Fruit fly (Drosophila melanogaster): ENCODE results near the gene CARPB.

The CARPB gene

DNA sequence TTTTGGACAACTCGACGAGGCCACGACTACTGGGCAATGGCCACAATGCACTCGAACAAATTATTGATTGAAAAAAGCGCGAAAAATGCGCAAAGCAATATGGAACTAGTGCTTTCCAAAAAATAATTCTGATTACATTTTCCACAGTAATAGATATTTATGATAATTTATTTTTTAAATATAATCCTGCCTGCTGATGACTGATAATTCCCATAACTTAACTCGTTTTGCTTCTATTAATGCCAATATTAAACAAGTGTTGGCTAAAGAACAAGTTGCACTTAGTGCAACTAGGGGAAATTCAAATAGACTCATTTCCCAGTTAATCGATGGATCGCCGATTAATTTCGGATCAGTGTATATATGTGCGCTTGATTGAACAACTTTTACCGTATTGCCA, 31.6 kb upstream of the CARPB start:
- TF ChIP-seq pan (optimal IDR thresholded peaks at IDR 0.05): no peak
- no peak for TF ChIP-seq CG32264 (GFP tag; optimal IDR thresholded peaks at IDR 0.05)
- no peak for TF ChIP-seq OdsH (GFP tag; optimal IDR thresholded peaks at IDR 0.05)
- TF ChIP-seq N (GFP tag; optimal IDR thresholded peaks at IDR 0.05): no peak
- no peak for TF ChIP-seq usp (GFP tag; optimal IDR thresholded peaks at IDR 0.05)
- TF ChIP-seq rgr (GFP tag; optimal IDR thresholded peaks at IDR 0.05): no peak
- TF ChIP-seq Hnf4 (GFP tag; optimal IDR thresholded peaks at IDR 0.05): no peak

DNA sequence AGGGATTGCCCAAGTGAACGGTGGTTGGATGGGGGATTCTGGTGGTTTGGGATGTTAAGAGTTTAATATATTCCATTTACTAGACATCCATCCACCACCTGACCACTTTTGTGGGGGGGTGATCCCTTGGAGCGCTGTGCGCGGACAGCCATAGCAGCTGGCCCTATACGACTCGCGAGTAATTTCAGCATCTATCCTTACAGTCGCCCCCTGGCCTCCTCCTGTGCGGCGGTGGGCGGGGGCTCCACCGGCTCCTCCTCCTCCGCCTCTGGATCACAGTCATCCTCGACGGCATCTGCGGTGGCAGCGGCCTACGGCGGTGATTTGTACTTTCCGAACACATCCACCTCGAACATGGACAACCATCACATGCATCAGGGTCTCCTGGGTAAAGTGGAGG, 29.7 kb upstream of the CARPB start:
- TF ChIP-seq Dfd (GFP tag; optimal IDR thresholded peaks at IDR 0.05): peak; percentile 95
- TF ChIP-seq br (GFP tag; optimal IDR thresholded peaks at IDR 0.05): no peak
- no peak for TF ChIP-seq dmrt93B (GFP tag; optimal IDR thresholded peaks at IDR 0.05)
- no peak for TF ChIP-seq Hr78 (GFP tag; optimal IDR thresholded peaks at IDR 0.05)
- no peak for TF ChIP-seq usp (GFP tag; optimal IDR thresholded peaks at IDR 0.05)

DNA sequence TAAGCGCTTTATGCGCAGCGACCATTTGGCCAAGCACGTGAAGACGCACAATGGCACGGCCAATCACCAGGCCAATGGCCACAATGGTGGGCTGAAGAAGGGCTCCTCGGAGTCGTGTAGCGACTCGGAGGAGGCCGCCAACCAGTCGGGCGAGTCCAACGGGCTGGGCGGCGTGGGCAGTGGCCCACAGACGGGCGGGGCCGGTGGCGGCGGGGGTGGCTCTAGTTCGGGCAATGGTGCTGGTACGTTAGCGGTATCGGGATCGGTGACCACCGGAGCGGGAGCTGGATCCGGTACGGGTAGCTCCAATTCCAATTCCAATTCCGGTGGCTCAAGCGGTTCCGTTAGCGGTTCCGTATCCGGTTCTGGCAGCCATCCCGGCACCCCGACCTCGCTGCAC, 28.5 kb upstream of the CARPB start:
- peak; percentile 97 for TF ChIP-seq Dfd (GFP tag; optimal IDR thresholded peaks at IDR 0.05)
- no peak for TF ChIP-seq Abd-B (GFP tag; optimal IDR thresholded peaks at IDR 0.05)

DNA sequence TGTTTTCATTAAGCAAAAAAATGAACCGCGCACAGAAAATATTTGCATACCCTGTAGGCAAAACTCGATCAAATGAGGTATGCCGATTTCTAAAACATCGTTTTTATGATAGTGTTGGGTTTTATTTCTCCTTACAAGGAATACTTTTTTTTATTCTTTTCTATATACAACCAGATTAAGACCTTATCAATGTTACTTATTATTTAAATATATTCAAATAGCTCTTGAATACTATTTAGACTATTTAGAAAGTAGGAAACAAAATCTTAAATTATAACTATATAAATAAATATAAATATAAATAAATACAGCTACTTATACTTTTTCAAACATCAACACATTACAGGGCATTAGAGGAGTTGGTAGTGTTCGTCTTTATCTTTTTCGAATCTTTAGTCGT, 25.0 kb upstream of the CARPB start:
- no peak for TF ChIP-seq Sp1 (GFP tag; optimal IDR thresholded peaks at IDR 0.05)
- TF ChIP-seq tai (GFP tag; optimal IDR thresholded peaks at IDR 0.05): no peak
- TF ChIP-seq CG9705 (GFP tag; optimal IDR thresholded peaks at IDR 0.05): no peak

DNA sequence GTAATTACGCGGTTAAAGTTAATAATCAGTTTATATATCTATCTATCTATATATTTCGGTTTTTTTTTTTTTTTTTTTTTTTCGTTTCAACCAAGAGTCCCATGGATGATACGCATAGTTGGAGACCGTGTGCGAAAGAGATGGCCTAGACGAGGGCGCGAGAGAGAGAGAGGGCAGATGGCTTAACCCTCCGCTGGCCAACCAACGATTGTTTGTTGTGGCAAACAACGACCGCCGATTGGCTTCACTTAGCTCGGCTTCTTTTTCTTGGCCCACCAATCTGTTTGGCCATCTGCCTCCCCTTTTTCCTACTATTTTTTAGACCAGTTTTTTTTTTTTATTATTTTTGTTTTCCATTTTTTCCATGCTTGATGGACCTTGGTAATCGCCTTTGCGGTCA, 17.5 kb upstream of the CARPB start:
- TF ChIP-seq foxo (GFP tag; optimal IDR thresholded peaks at IDR 0.05) (no peak), jim (GFP tag; optimal IDR thresholded peaks at IDR 0.05) (no peak), psq (GFP tag; optimal IDR thresholded peaks at IDR 0.05) (no peak), CG9705 (GFP tag; optimal IDR thresholded peaks at IDR 0.05) (no peak), ey (GFP tag; optimal IDR thresholded peaks at IDR 0.05) (no peak), Dfd (GFP tag; optimal IDR thresholded peaks at IDR 0.05) (no peak), dsf (GFP tag; optimal IDR thresholded peaks at IDR 0.05; ENCODE audit: borderline replicate concordance) (no peak), GATAd (GFP tag; optimal IDR thresholded peaks at IDR 0.05) (no peak), Myc (optimal IDR thresholded peaks at IDR 0.05) (no peak), brk (GFP tag; optimal IDR thresholded peaks at IDR 0.05) (no peak), sage (GFP tag; optimal IDR thresholded peaks at IDR 0.05) (no peak), N (GFP tag; optimal IDR thresholded peaks at IDR 0.05) (no peak), CrebA (GFP tag; optimal IDR thresholded peaks at IDR 0.05; ENCODE audit: borderline replicate concordance) (no peak), CG32264 (GFP tag; optimal IDR thresholded peaks at IDR 0.05) (no peak)

DNA sequence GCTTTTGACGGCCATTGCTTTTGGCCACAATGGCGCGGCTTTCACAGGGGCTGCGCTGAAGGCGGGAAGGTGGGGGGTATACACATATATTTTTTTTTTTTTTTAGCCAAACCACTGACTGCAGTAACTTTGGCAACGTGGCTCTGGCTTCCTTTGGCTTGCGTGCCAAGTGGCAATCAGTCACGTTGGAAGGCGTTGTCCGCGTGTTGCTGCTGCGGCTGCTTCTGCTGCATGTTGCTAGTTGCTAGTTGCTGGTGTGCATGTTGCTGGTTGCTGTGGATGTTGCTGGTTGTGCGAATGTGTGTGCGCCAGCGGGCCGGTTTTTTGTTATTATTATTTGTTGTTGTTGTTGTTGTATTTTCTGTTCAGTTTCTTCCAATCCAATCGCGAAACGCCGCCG, 11.9 kb upstream of the CARPB start:
- no peak for TF ChIP-seq pan (optimal IDR thresholded peaks at IDR 0.05)
- peak; percentile 23 for TF ChIP-seq fru (GFP tag; optimal IDR thresholded peaks at IDR 0.05)

DNA sequence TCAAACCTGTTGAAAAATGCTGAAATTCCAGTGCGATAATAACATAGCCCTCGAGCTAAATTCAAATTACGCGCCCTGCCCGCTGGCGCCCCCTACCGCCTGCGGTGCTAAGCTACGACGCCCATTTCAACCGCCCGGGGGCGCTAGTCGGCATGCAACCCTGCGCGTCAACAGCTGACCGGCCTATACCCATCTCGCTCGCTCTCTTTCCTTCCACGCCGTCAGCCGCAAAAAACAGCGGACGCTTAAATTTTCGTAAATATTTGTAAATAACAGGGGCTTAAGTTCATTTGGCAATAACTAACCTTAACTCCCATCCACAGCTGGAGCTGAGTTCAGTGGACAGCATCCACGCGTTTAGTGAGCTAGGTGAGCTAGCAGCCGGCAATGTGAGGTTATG, 4.5 kb upstream of the CARPB start, which contains the start of gene CG1354:
Gene CG1354 (plus strand): TSS at position 198 of the 400 bp plus-strand sequence.
- TF ChIP-seq OdsH (GFP tag; optimal IDR thresholded peaks at IDR 0.05) (peak; percentile 42), Mio (GFP tag; optimal IDR thresholded peaks at IDR 0.05) (no peak), Rel (GFP tag; optimal IDR thresholded peaks at IDR 0.05) (no peak), Rel (tag; optimal IDR thresholded peaks at IDR 0.05) (peak; percentile 11), GATAd (GFP tag; optimal IDR thresholded peaks at IDR 0.05) (no peak), ey (GFP tag; optimal IDR thresholded peaks at IDR 0.05) (peak; percentile 58), brk (GFP tag; optimal IDR thresholded peaks at IDR 0.05) (no peak), Hr83 (GFP tag; optimal IDR thresholded peaks at IDR 0.05; ENCODE audit: poor library complexity, severe bottlenecking) (peak; percentile 57), usp (GFP tag; optimal IDR thresholded peaks at IDR 0.05) (no peak), foxo (GFP tag; optimal IDR thresholded peaks at IDR 0.05) (peak in 1 of 2 experiments; percentile 71), Sp1 (GFP tag; optimal IDR thresholded peaks at IDR 0.05) (peak; percentile 60), psq (GFP tag; optimal IDR thresholded peaks at IDR 0.05) (peak; percentile 44), br (GFP tag; optimal IDR thresholded peaks at IDR 0.05) (peak; percentile 54), dl (GFP tag; optimal IDR thresholded peaks at IDR 0.05; ENCODE audit: insufficient read depth in 1 of 2, partially characterized antibody in 2 of 2) (no peak), Vsx2 (GFP tag; optimal IDR thresholded peaks at IDR 0.05; ENCODE audit: partially characterized antibody) (no peak), Dif (GFP tag; optimal IDR thresholded peaks at IDR 0.05; ENCODE audit: partially characterized antibody) (peak; percentile 13), CrebA (GFP tag; optimal IDR thresholded peaks at IDR 0.05; ENCODE audit: borderline replicate concordance) (no peak), pan (optimal IDR thresholded peaks at IDR 0.05) (no peak), woc (GFP tag; optimal IDR thresholded peaks at IDR 0.05) (no peak), Abd-B (GFP tag; optimal IDR thresholded peaks at IDR 0.05) (no peak), dmrt93B (GFP tag; optimal IDR thresholded peaks at IDR 0.05) (peak; percentile 63), Myc (optimal IDR thresholded peaks at IDR 0.05) (peak; percentile 82), Jra (GFP tag; optimal IDR thresholded peaks at IDR 0.05) (peak; percentile 32), h (GFP tag; optimal IDR thresholded peaks at IDR 0.05) (peak; percentile 63), fru (GFP tag; optimal IDR thresholded peaks at IDR 0.05) (peak; percentile 57), Dfd (GFP tag; optimal IDR thresholded peaks at IDR 0.05) (no peak), Hr78 (GFP tag; optimal IDR thresholded peaks at IDR 0.05) (no peak), HLH106 (tag; optimal IDR thresholded peaks at IDR 0.05) (peak; percentile 63), rgr (GFP tag; optimal IDR thresholded peaks at IDR 0.05) (peak; percentile 66)
